Fruit fly (Drosophila melanogaster): ENCODE measurements around the gene CG14990.

The CG14990 gene

DNA sequence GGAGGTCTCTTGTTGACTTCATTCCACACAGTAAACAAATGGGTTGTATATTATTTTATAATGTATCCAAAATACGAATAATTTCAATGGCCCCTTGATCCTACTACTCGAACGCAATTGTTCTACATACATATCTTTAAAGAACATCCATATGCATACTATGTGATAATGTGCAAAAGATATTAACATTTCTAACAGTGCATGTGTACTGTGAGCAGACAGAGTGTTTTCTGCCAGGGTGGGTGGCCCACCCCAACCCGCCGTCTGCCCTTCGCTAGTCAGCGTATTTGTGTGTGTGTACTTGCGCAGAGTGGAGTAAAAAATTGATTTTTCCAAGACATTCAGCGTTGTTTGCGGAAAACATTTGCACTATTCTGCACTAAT, 22.0 kb upstream of the CG14990 start (continued):
- no peak for TF ChIP-seq prd (optimal IDR thresholded peaks at IDR 0.05)
- peak; percentile 66 for TF ChIP-seq prd (GFP tag; IDR thresholded peaks at IDR 0.05)
- TF ChIP-seq CG12391 (tag; optimal IDR thresholded peaks at IDR 0.05) = peak; percentile 55
- peak; percentile 48 for TF ChIP-seq tin (GFP tag; optimal IDR thresholded peaks at IDR 0.05)
- TF ChIP-seq Gug (GFP tag; IDR thresholded peaks at IDR 0.05) = peak; percentile 78
- TF ChIP-seq CG1603 (tag; optimal IDR thresholded peaks at IDR 0.05) = peak; percentile 90
- TF ChIP-seq CG17385 (GFP tag; optimal IDR thresholded peaks at IDR 0.05) = peak; percentile 5
- TF ChIP-seq Optix (GFP tag; IDR thresholded peaks at IDR 0.05) = peak; percentile 13; the same call in 1 of the 3 replicates
- 0 out of 2 replicates have a peak, but pooled peaks have one; percentile 34 for TF ChIP-seq NFAT (GFP tag; IDR thresholded peaks at IDR 0.05)
- peak; percentile 21 for TF ChIP-seq CG13424 (tag; optimal IDR thresholded peaks at IDR 0.05)
- no peak for TF ChIP-seq CG3995 (GFP tag; optimal IDR thresholded peaks at IDR 0.05)
- TF ChIP-seq CG13123 (GFP tag; optimal IDR thresholded peaks at IDR 0.05) = peak; percentile 32
- peak; percentile 4 for TF ChIP-seq CG14710 (tag; optimal IDR thresholded peaks at IDR 0.05)
- peak; percentile 50 for TF ChIP-seq CG15514 (GFP tag; optimal IDR thresholded peaks at IDR 0.05)
- TF ChIP-seq sisA (GFP tag; IDR thresholded peaks at IDR 0.05) = peak; percentile 82
- peak; percentile 46; the same call in 1 of the 2 replicates for TF ChIP-seq al (GFP tag; IDR thresholded peaks at IDR 0.05)
- peak; percentile 70 for TF ChIP-seq Sox102F (GFP tag; optimal IDR thresholded peaks at IDR 0.05)
- TF ChIP-seq dysf (GFP tag; IDR thresholded peaks at IDR 0.05) = peak; percentile 78
- peak; percentile 43; the same call in 1 of the 2 replicates for TF ChIP-seq CG10959 (GFP tag; IDR thresholded peaks at IDR 0.05)
- TF ChIP-seq Usf (GFP tag; optimal IDR thresholded peaks at IDR 0.05) = no peak

DNA sequence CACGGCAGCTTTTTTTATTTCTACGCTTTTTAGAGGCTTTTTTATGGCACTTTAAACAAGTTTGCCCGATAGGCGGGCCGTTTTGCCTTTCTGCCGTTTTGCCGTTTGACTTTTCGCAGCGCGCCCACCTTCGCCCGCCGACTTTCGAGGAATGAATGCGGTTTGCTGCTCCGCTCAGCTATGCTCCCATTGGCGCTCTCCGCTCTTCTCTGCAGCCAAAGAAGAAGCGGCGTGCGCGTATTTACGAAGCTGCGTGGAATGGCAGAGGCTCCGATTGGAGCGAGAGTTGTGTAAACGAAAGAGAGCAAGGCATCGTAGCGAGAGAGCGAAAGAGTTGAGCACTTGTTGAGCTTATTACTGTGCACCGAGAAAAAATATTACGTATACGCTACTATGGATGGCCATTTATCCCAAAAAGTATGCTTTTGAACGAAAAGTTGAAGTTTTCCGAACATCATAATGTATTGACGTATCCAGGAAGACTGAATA, 21.4 kb upstream of the CG14990 start, which contains the start of gene wit:
TSS of gene wit (minus strand) at position 157 of the 489 bp plus-strand sequence.
- TF ChIP-seq bsh (GFP tag; optimal IDR thresholded peaks at IDR 0.05) (peak in 1 of 2 experiments; percentile 31), CG7786 (GFP tag; optimal IDR thresholded peaks at IDR 0.05) (peak; percentile 31), CG17385 (GFP tag; optimal IDR thresholded peaks at IDR 0.05) (peak; percentile 73), Bgb (GFP tag; IDR thresholded peaks at IDR 0.05; ENCODE audit: partially characterized antibody) (peak; percentile 49), hkb (optimal IDR thresholded peaks at IDR 0.05) (no peak), hkb (GFP tag; IDR thresholded peaks at IDR 0.05) (peak; percentile 49; the same call in 1 of the 2 replicates), nom (GFP tag; optimal IDR thresholded peaks at IDR 0.05) (peak; percentile 84), Hand (GFP tag; optimal IDR thresholded peaks at IDR 0.05) (peak; percentile 55), ap (GFP tag; IDR thresholded peaks at IDR 0.05) (no peak), maf-S (GFP tag; optimal IDR thresholded peaks at IDR 0.05) (no peak), gce (GFP tag; IDR thresholded peaks at IDR 0.05) (peak; percentile 21; the same call in 1 of the 3 replicates), kah (GFP tag; optimal IDR thresholded peaks at IDR 0.05) (peak; percentile 67), Fer1 (GFP tag; optimal IDR thresholded peaks at IDR 0.05) (peak; percentile 67), en (GFP tag; optimal IDR thresholded peaks at IDR 0.05) (no peak), pho (GFP tag; optimal IDR thresholded peaks at IDR 0.05) (peak; percentile 22), CG3995 (GFP tag; optimal IDR thresholded peaks at IDR 0.05) (no peak), NfI (GFP tag; optimal IDR thresholded peaks at IDR 0.05) (peak; percentile 21), run (tag; optimal IDR thresholded peaks at IDR 0.05) (no peak), wek (GFP tag; optimal IDR thresholded peaks at IDR 0.05) (peak; percentile 48), CG11085 (GFP tag; IDR thresholded peaks at IDR 0.05) (no peak), CG3281 (GFP tag; optimal IDR thresholded peaks at IDR 0.05) (peak; percentile 1), CG3163 (GFP tag; optimal IDR thresholded peaks at IDR 0.05) (peak; percentile 87), HHEX (GFP tag; optimal IDR thresholded peaks at IDR 0.05) (no peak), CG8478 (optimal IDR thresholded peaks at IDR 0.05) (no peak), otp (GFP tag; IDR thresholded peaks at IDR 0.05) (peak; percentile 58; the same call in 2 of the 3 replicates), rib (GFP tag; IDR thresholded peaks at IDR 0.05) (peak; percentile 56; the same call in 1 of the 2 replicates), CG6765 (GFP tag; optimal IDR thresholded peaks at IDR 0.05) (peak; percentile 59), Pdp1 (GFP tag; optimal IDR thresholded peaks at IDR 0.05) (peak in 1 of 2 experiments; percentile 73), org-1 (GFP tag; optimal IDR thresholded peaks at IDR 0.05) (peak; percentile 31), nau (GFP tag; optimal IDR thresholded peaks at IDR 0.05) (peak; percentile 41), sqz (GFP tag; optimal IDR thresholded peaks at IDR 0.05) (peak; percentile 53), CG12071 (GFP tag; optimal IDR thresholded peaks at IDR 0.05) (peak; percentile 47)

Data from whole organism, embryonic.